Fruit fly (Drosophila melanogaster): ENCODE measurements around the gene jvl.
A peak's percentile ranks its signal among the peaks of the same experiment; 100 is the strongest.

jvl gene

DNA sequence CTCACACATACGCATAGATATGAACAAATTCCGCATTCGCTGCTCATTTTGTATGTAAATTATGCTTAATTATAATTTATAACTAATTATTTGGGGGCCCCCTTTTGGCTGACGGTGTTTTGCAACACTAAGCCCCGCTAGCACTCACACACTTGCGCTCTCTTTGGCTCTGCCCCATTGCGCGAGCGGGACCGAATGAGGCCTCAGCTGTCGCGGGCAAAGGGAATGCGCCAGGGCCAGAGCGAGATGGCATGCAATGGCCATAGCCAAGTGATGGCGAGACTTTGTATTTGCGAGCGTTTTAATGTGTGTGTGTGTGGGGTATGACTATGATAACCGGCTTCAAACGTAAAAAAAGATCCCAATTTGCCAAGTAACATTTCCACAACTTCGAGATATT is 2.3 kb upstream of the jvl start (continued):
- no peak for TF ChIP-seq acj6 (GFP tag; optimal IDR thresholded peaks at IDR 0.05)
- no peak for TF ChIP-seq cyc (GFP tag; optimal IDR thresholded peaks at IDR 0.05)
- no peak for TF ChIP-seq salr (GFP tag; optimal IDR thresholded peaks at IDR 0.05)
- TF ChIP-seq CG6808 (GFP tag; optimal IDR thresholded peaks at IDR 0.05), result no peak
- no peak for TF ChIP-seq achi (GFP tag; optimal IDR thresholded peaks at IDR 0.05)
- no peak for TF ChIP-seq Hr39 (GFP tag; optimal IDR thresholded peaks at IDR 0.05)
- TF ChIP-seq CG3919 (GFP tag; optimal IDR thresholded peaks at IDR 0.05), result peak; percentile 24
- peak; percentile 39; the same call in 1 of the 2 replicates for TF ChIP-seq CG11294 (GFP tag; IDR thresholded peaks at IDR 0.05)
- TF ChIP-seq CG4318 (GFP tag; optimal IDR thresholded peaks at IDR 0.05), result no peak
- TF ChIP-seq Ets96B (tag; optimal IDR thresholded peaks at IDR 0.05), result peak; percentile 30
- peak; percentile 24; the same call in 2 of the 3 replicates for TF ChIP-seq CG8119 (GFP tag; IDR thresholded peaks at IDR 0.05)
- peak; percentile 22 for TF ChIP-seq Eip75B (GFP tag; optimal IDR thresholded peaks at IDR 0.05)
- no peak for TF ChIP-seq esn (GFP tag; optimal IDR thresholded peaks at IDR 0.05)
- peak; percentile 79 for TF ChIP-seq vri (GFP tag; optimal IDR thresholded peaks at IDR 0.05)
- no peak for TF ChIP-seq Ets21C (GFP tag; optimal IDR thresholded peaks at IDR 0.05)
- peak; percentile 18 for TF ChIP-seq CG9139 (GFP tag; optimal IDR thresholded peaks at IDR 0.05)
- TF ChIP-seq Sox102F (GFP tag; optimal IDR thresholded peaks at IDR 0.05), result no peak
- peak; percentile 66 for TF ChIP-seq eg (GFP tag; IDR thresholded peaks at IDR 0.05)
- no peak for TF ChIP-seq topi (GFP tag; optimal IDR thresholded peaks at IDR 0.05)
- TF ChIP-seq CG10631 (GFP tag; optimal IDR thresholded peaks at IDR 0.05), result no peak
- no peak for TF ChIP-seq net (GFP tag; optimal IDR thresholded peaks at IDR 0.05)
- TF ChIP-seq OdsH (GFP tag; optimal IDR thresholded peaks at IDR 0.05), result no peak
- TF ChIP-seq fd59A (GFP tag; optimal IDR thresholded peaks at IDR 0.05), result peak; percentile 2
- peak; percentile 35 for TF ChIP-seq CG3032 (tag; optimal IDR thresholded peaks at IDR 0.05)
- no peak for TF ChIP-seq Met (GFP tag; optimal IDR thresholded peaks at IDR 0.05)
- TF ChIP-seq CG8319 (GFP tag; optimal IDR thresholded peaks at IDR 0.05), result no peak
- TF ChIP-seq Hr4 (GFP tag; optimal IDR thresholded peaks at IDR 0.05), result no peak
- TF ChIP-seq CG16779 (tag; optimal IDR thresholded peaks at IDR 0.05), result peak; percentile 22
- peak; percentile 50 for TF ChIP-seq fkh (GFP tag; optimal IDR thresholded peaks at IDR 0.05)
- peak; percentile 45 for TF ChIP-seq Eip93F (GFP tag; optimal IDR thresholded peaks at IDR 0.05)
- TF ChIP-seq lz (GFP tag; optimal IDR thresholded peaks at IDR 0.05), result no peak

DNA sequence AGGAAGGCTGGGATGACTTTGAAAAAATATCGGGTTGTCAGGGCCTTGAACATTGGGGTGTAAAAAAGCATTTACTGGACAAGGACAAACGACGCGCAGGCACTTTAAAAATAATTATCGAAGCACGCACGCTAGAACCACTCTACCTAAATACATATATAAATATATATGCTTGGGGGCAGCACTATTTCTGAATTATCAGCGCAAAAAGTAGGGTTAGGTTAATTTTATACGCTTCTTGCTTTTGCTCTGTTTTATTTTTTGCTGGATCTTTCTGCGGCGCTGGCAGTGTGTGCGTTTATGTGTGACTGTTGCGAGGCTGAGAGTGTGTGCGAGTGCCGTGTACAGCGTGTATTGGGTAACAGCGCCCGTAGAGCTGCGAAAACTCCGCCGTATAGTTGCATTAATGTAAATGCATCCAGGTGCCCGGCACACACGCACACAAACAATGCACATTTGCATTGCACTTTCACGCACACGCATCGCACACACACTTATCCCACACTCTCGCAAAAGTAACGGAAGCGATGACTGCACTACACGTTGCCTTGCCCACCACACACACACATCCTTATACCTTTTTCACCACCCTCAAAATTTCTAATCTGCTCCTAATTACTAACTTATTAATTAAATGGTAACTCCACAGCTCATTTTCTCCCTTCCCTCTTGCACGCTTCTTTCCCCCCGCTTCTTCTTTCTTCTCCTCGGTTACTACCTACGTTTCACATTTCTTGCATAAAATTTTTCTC is 1.7 kb upstream of the jvl start:
- TF ChIP-seq CG3919 (GFP tag; optimal IDR thresholded peaks at IDR 0.05) (peak; percentile 7), CG6163 (GFP tag; IDR thresholded peaks at IDR 0.05) (peak; percentile 40; the same call in 1 of the 3 replicates), CG1621 (tag; optimal IDR thresholded peaks at IDR 0.05) (peak; percentile 83), CG15336 (GFP tag; IDR thresholded peaks at IDR 0.05) (0 out of 2 replicates have a peak, but pooled peaks have one; percentile 25), CG6276 (GFP tag; optimal IDR thresholded peaks at IDR 0.05) (no peak)

DNA sequence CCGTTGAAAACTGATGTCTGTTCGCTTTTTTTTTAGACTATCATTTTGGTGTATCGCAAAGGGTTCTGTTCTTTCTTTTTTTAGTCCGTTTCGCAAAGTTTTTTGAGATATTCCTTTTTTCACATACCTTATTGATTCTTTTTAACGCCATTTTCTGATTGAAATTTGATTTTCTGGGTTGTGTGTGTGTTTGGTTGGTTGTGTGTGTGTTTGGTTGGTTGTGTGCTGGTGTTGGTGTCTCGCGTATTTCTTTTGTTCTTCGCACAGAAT is 1.2 kb upstream of the jvl start:
- TF ChIP-seq Eip78C (GFP tag) (no peak), pdm3 (GFP tag; optimal IDR thresholded peaks at IDR 0.05) (no peak), lz (GFP tag; optimal IDR thresholded peaks at IDR 0.05) (no peak), Hr38 (GFP tag; optimal IDR thresholded peaks at IDR 0.05) (no peak), CG6163 (GFP tag; IDR thresholded peaks at IDR 0.05) (no peak), CG8319 (GFP tag; optimal IDR thresholded peaks at IDR 0.05) (no peak), Sox102F (GFP tag; optimal IDR thresholded peaks at IDR 0.05) (no peak)

All from whole organism, prepupa.